Fruit fly (Drosophila melanogaster): ENCODE measurements around the gene CG4476.

Gene CG4476

DNA sequence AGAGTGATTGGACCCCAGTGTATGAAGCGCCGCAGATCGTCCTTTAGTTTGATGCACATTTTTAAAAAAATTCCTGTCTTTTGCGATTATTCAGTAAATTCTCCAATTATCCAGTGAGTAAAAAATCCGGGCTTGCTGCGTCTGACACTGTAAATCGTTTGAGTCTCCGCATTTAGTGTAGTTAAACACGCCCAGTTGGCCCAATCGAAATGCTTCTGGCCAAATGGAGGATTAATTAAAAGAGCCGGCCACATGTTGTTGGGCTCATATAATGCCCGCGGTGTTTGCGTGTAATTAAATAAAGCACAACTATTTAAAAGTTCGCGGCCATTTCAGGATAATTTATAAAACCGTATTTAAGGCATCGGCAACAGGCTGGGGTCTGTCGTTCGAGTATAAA is 24.9 kb downstream of the CG4476 start, which contains the start of gene CG4483:
Gene CG4483 (minus strand): TSS at position 101 of the 400 bp plus-strand sequence.
- TF ChIP-seq CG34367 (tag; optimal IDR thresholded peaks at IDR 0.05): no peak
- TF ChIP-seq CG14655 (GFP tag; optimal IDR thresholded peaks at IDR 0.05): no peak
- TF ChIP-seq CG15710 (tag; optimal IDR thresholded peaks at IDR 0.05): no peak
- TF ChIP-seq Snoo (tag; optimal IDR thresholded peaks at IDR 0.05): no peak
- no peak for TF ChIP-seq rn (GFP tag; IDR thresholded peaks at IDR 0.05)
- no peak for TF ChIP-seq CG17806 (tag; optimal IDR thresholded peaks at IDR 0.05)
- TF ChIP-seq D1 (tag; optimal IDR thresholded peaks at IDR 0.05): no peak
- TF ChIP-seq Pif1A (GFP tag; optimal IDR thresholded peaks at IDR 0.05): no peak

DNA sequence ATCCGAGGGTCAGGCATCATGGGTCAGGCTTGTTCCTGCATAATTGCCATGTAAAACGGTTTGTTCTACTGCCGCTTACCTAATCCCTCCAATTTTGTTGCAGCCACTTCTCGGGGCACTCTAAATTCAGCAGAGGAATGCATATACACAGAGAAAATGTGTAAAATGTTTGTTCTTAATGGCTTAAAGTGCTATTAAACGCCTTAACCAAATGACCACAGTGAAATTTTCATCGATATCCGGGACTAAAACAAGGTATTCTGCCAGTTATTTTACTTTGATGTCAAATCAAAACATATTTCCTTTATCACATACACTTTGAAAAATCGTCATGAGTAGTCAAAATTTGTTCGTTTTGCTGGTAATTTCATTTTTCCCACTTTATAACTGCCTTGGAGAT is 38.2 kb downstream of the CG4476 start, which contains the start of gene CG4477:
Gene CG4477 (plus strand): TSS at position 301 of the 400 bp plus-strand sequence.
- no peak for TF ChIP-seq rn (GFP tag; IDR thresholded peaks at IDR 0.05)
- TF ChIP-seq CG17806 (tag; optimal IDR thresholded peaks at IDR 0.05): no peak
- no peak for TF ChIP-seq CG34367 (tag; optimal IDR thresholded peaks at IDR 0.05)
- no peak for TF ChIP-seq CG9948 (tag; optimal IDR thresholded peaks at IDR 0.05)
- no peak for TF ChIP-seq CG10348 (GFP tag; IDR thresholded peaks at IDR 0.05)

DNA sequence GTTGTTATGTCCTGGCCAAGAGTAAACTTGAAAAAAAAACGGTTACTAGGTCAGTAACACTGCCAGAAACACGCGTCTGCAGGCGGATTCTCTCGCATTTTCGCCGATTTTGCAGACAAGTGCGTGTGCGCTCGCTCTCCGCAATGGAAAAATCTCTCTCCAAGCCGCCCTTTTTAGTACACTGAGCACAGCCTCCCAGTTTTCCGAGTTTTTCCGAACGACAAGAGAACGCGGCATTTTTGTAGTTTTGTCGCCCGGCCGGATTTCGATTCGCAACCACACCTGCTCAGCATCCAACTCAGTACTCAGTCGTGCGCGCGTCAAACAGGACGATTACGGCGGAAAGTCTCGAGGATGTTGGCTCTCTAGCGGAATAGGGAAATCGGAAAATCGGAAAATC is 40.0 kb downstream of the CG4476 start, which contains the start of gene GluRIB:
Gene GluRIB (plus strand): TSS at position 301 of the 400 bp plus-strand sequence.
- TF ChIP-seq CG32121 (GFP tag; IDR thresholded peaks at IDR 0.05): no peak
- no peak for TF ChIP-seq CG14655 (GFP tag; optimal IDR thresholded peaks at IDR 0.05)
- TF ChIP-seq CG13204 (GFP tag; optimal IDR thresholded peaks at IDR 0.05): no peak
- no peak for TF ChIP-seq Snoo (tag; optimal IDR thresholded peaks at IDR 0.05)
- TF ChIP-seq CG10348 (GFP tag; IDR thresholded peaks at IDR 0.05): no peak
- TF ChIP-seq fd96Ca (GFP tag; IDR thresholded peaks at IDR 0.05): 0 out of 3 replicates have a peak, but pooled peaks have one; percentile 29
- TF ChIP-seq Pif1B (GFP tag; optimal IDR thresholded peaks at IDR 0.05): no peak
- TF ChIP-seq CG12605 (GFP tag; IDR thresholded peaks at IDR 0.05): no peak

DNA sequence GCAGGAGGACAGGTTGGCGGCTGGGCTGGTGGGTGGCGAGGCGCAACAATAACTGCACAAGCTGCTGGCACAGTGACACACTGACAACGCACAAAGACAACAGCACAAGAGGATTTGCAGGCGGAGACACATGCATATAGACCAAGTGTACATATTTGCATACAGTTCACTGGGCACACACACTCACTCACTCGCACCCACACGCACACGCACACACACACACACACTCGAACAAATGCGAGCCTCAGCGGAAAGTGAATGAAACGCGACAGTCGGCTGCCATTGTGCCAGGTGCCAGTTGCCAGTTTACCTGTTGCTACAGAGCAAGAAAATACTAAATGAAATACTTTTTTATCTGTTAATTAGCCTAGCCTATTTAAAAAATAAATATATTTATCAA is 43.5 kb downstream of the CG4476 start:
- TF ChIP-seq CG12605 (GFP tag; IDR thresholded peaks at IDR 0.05): no peak
- no peak for TF ChIP-seq CG15710 (tag; optimal IDR thresholded peaks at IDR 0.05)
- no peak for TF ChIP-seq CG13204 (GFP tag; optimal IDR thresholded peaks at IDR 0.05)
- no peak for TF ChIP-seq D1 (tag; optimal IDR thresholded peaks at IDR 0.05)

DNA sequence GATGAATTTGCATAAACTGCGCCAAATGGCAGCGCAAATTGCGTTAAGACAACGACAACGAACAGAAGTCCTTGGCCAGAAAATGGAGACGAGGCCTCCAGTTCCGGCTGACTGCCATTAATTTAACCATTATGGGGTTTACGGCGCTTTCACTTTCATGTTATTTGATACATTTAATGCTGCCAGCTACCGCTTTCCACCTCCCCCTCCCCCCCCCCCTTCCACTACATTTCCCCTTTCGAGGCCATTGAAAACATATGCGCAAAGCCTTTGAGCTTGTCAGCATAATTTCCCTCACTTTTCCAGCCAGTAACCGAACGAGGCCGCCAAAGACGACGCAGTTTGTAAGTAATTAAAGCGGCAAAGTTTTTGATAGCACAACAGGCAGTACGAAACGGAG is 50.6 kb downstream of the CG4476 start:
- TF ChIP-seq CG10348 (GFP tag; IDR thresholded peaks at IDR 0.05) (no peak), CG14655 (GFP tag; optimal IDR thresholded peaks at IDR 0.05) (no peak), D1 (tag; optimal IDR thresholded peaks at IDR 0.05) (no peak), Pif1A (GFP tag; optimal IDR thresholded peaks at IDR 0.05) (no peak), CG13204 (GFP tag; optimal IDR thresholded peaks at IDR 0.05) (no peak), rn (GFP tag; IDR thresholded peaks at IDR 0.05) (no peak), CG32121 (GFP tag; IDR thresholded peaks at IDR 0.05) (no peak), gl (tag; optimal IDR thresholded peaks at IDR 0.05) (no peak), CG12605 (GFP tag; IDR thresholded peaks at IDR 0.05) (no peak), CG4496 (GFP tag; IDR thresholded peaks at IDR 0.05) (no peak), fd96Ca (GFP tag; IDR thresholded peaks at IDR 0.05) (no peak), Ets98B (GFP tag; IDR thresholded peaks at IDR 0.05) (no peak), CG15710 (tag; optimal IDR thresholded peaks at IDR 0.05) (no peak), EcR (GFP tag; optimal IDR thresholded peaks at IDR 0.05) (no peak), CG8159 (tag; optimal IDR thresholded peaks at IDR 0.05) (no peak), Snoo (tag; optimal IDR thresholded peaks at IDR 0.05) (no peak), Pif1B (GFP tag; optimal IDR thresholded peaks at IDR 0.05) (no peak), CG17806 (tag; optimal IDR thresholded peaks at IDR 0.05) (no peak), CG8301 (tag; optimal IDR thresholded peaks at IDR 0.05) (no peak), CG9948 (tag; optimal IDR thresholded peaks at IDR 0.05) (no peak)

Measured in whole organism, pupa.